Worm (Caenorhabditis elegans) whole organism, young adult: Measurements from ENCODE around the gene algn-12.

Experiments
- ccch-3 ChIP-seq: fragments of 200-800 bp; sonication (Bioruptor generic); optimal IDR thresholded peaks from 2 replicates; lab custom pipeline; 2018; ENCODE audit warnings: mild to moderate bottlenecking, missing genetic modification characterization, missing compliant biosample characterization
- dpff-1 ChIP-seq: sonication (generic microtip); optimal IDR thresholded peaks from 2 replicates; lab custom pipeline; 2017; ENCODE audit warnings: mild to moderate bottlenecking, missing genetic modification characterization, missing compliant biosample characterization
- egrh-3 ChIP-seq: fragments of 200-800 bp; sonication (Bioruptor generic); IDR thresholded peaks from 2 replicates; pipeline ENCODE4 v1.3.6; 2022; ENCODE audit warnings: missing genetic modification reagents, missing genetic modification characterization, missing compliant biosample characterization
- sdz-38 ChIP-seq: sonication (generic microtip); optimal IDR thresholded peaks from 2 replicates; lab custom pipeline; 2016; ENCODE audit warnings: missing genotype, missing genetic modification characterization, missing compliant biosample characterization
- zim-3 ChIP-seq: sonication (generic microtip); optimal IDR thresholded peaks from 2 replicates; lab custom pipeline; 2017; ENCODE audit warnings: mild to moderate bottlenecking, missing genetic modification characterization, moderate library complexity, missing compliant biosample characterization
- ztf-18 ChIP-seq: sonication (generic microtip); optimal IDR thresholded peaks from 2 replicates; lab custom pipeline; 2016; ENCODE audit warnings: missing genotype, mild to moderate bottlenecking, missing genetic modification characterization, missing compliant biosample characterization

DNA sequence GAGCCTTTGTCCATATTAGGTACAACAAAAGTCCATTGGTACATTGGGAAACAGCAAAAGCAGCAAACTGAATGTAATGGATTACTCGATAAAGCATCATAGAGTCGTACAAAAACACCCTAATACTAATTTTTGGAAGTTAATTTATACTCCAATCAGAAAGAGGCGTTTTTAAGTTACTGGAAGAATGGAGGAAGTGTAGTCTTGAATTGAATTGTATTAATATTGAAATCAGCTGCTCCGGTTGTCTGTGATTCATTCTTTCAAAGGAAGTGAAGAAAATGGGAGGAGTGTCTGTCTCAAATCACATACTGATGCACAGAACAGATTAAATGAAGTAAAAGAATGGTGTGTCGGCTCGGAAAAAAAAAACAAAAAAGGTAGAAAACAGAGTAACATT lies 46.7 kb downstream of the algn-12 start, which contains the start of gene str-131:
- TF ChIP-seq dpff-1 (tag; lab: Kevin White, UChicago) (no peak), sdz-38 (tag; lab: Kevin White, UChicago) (no peak), egrh-3 (no peak), zim-3 (tag; lab: Kevin White, UChicago) (no peak), ztf-18 (tag; lab: Kevin White, UChicago) (no peak), ccch-3 (GFP tag; lab: Kevin White, UChicago) (no peak)
